Worm (Caenorhabditis elegans) whole organism, early embryonic: ENCODE measurements around the gene C52E2.4.

Source experiments
- aly-1 ChIP-seq: sonication (generic microtip); optimal IDR thresholded peaks from 2 replicates; lab custom pipeline; 2016; ENCODE audit warnings: missing genetic modification characterization, missing compliant biosample characterization
- flt-1 ChIP-seq: fragments of 200-800 bp; sonication (Bioruptor generic); IDR thresholded peaks from 2 replicates; pipeline ENCODE4 v1.3.6; 2022; ENCODE audit warnings: missing genetic modification characterization, missing compliant biosample characterization
- hnd-1 ChIP-seq: sonication (generic microtip); optimal IDR thresholded peaks from 2 replicates; lab custom pipeline; 2016; ENCODE audit warnings: missing genetic modification characterization, missing compliant biosample characterization
- scrt-1 ChIP-seq: fragments of 200-800 bp; sonication (Bioruptor generic); IDR thresholded peaks from 2 replicates; pipeline ENCODE4 v1.3.6; 2022; ENCODE audit warnings: missing genetic modification characterization, missing compliant biosample characterization
- sea-1 ChIP-seq: fragments of 200-800 bp; sonication (Bioruptor generic); conservative IDR thresholded peaks from 2 replicates; pipeline ENCODE4 v1.3.6; 2022; ENCODE audit warnings: missing genetic modification characterization, missing compliant biosample characterization
- tbx-11 ChIP-seq: fragments of 200-800 bp; sonication (Bioruptor generic); IDR thresholded peaks from 2 replicates; pipeline ENCODE4 v1.3.6; 2022; ENCODE audit warnings: missing genetic modification characterization, missing compliant biosample characterization
- tra-4 ChIP-seq: sonication (generic microtip); optimal IDR thresholded peaks from 2 replicates; lab custom pipeline; 2017; ENCODE audit warnings: missing genetic modification characterization, missing compliant biosample characterization

- TF ChIP-seq sea-1 (GFP tag; lab: Robert Waterston, UW) (no peak), hnd-1 (no peak), tbx-11 (no peak), aly-1 (tag; lab: Kevin White, UChicago) (no peak), tra-4 (tag; lab: Kevin White, UChicago) (no peak), scrt-1 (GFP tag; lab: Robert Waterston, UW) (no peak), flt-1 (no peak)
Observed at ce11 chrII:1831883-1832388, 11.0 kb upstream of the C52E2.4 start, which contains the start of gene math-39.
